Worm (Caenorhabditis elegans): Measurements from ENCODE around the gene C03C10.5.

Gene C03C10.5

ce11 chrIII:4087565-4087964 is 4.4 kb downstream of the C03C10.5 start (continued):
- TF ChIP-seq lin-15B (tag; optimal IDR thresholded peaks at IDR 0.05) (peak; percentile 97), lin-14 (GFP tag; optimal IDR thresholded peaks at IDR 0.05) (peak; percentile 92), ztf-11 (tag; optimal IDR thresholded peaks at IDR 0.05) (no peak), nhr-84 (tag; optimal IDR thresholded peaks at IDR 0.05) (no peak), jun-1 (tag; optimal IDR thresholded peaks at IDR 0.05) (peak; percentile 65), unc-130 (tag; optimal IDR thresholded peaks at IDR 0.05) (peak; percentile 75), isw-1 (GFP tag; IDR thresholded peaks at IDR 0.05) (peak; percentile 49), nhr-19 (GFP tag; conservative IDR thresholded peaks at IDR 0.05) (peak; percentile 42; the same call in 1 of the 2 replicates)

DNA sequence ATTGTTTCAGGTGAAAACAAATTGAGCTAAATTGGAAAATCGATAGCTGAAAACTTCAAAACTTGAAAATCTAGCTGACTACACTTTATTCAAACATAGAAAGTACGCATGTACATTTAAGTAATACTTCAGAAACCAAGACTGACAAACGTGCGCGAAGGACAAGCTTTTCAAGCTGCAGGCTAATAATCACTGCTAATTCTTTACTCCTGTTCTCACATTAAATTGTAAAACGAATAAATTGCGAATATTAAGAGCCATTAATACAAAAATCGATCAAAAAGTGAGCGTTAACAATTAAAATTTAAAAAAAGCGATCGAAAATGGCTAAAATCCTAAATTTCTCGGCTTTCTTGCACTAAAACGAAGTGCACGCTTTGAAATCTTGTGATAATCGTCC is 4.9 kb downstream of the C03C10.5 start:
- TF ChIP-seq unc-130 (tag; optimal IDR thresholded peaks at IDR 0.05) = no peak
- TF ChIP-seq ztf-11 (tag; optimal IDR thresholded peaks at IDR 0.05) = no peak
- no peak for TF ChIP-seq lsy-2 (tag; optimal IDR thresholded peaks at IDR 0.05)
- no peak for TF ChIP-seq C34B4.2 (tag; optimal IDR thresholded peaks at IDR 0.05)
- TF ChIP-seq ceh-82 (tag; optimal IDR thresholded peaks at IDR 0.05) = no peak
- no peak for TF ChIP-seq snpc-4 (tag; optimal IDR thresholded peaks at IDR 0.05)
- TF ChIP-seq ceh-88 (GFP tag; IDR thresholded peaks at IDR 0.05) = no peak
- TF ChIP-seq nhr-90 (tag; optimal IDR thresholded peaks at IDR 0.05; ENCODE audit: poor library complexity) = no peak
- TF ChIP-seq elt-2 (tag; optimal IDR thresholded peaks at IDR 0.05) = no peak
- TF ChIP-seq ama-1 (optimal IDR thresholded peaks at IDR 0.05) = no peak
- no peak for TF ChIP-seq C04F5.9 (tag; optimal IDR thresholded peaks at IDR 0.05)
- no peak for TF ChIP-seq zip-4 (GFP tag; optimal IDR thresholded peaks at IDR 0.05)
- TF ChIP-seq unc-98 (GFP tag; IDR thresholded peaks at IDR 0.05) = no peak
- no peak for TF ChIP-seq xbp-1 (tag; optimal IDR thresholded peaks at IDR 0.05)
- TF ChIP-seq tlp-1 (tag; optimal IDR thresholded peaks at IDR 0.05) = no peak
- no peak for TF ChIP-seq nhr-77 (tag; optimal IDR thresholded peaks at IDR 0.05)
- no peak for TF ChIP-seq lin-15B (tag; optimal IDR thresholded peaks at IDR 0.05)
- TF ChIP-seq pqm-1 (tag; optimal IDR thresholded peaks at IDR 0.05) = no peak
- TF ChIP-seq lin-39 (tag; optimal IDR thresholded peaks at IDR 0.05) = no peak

DNA sequence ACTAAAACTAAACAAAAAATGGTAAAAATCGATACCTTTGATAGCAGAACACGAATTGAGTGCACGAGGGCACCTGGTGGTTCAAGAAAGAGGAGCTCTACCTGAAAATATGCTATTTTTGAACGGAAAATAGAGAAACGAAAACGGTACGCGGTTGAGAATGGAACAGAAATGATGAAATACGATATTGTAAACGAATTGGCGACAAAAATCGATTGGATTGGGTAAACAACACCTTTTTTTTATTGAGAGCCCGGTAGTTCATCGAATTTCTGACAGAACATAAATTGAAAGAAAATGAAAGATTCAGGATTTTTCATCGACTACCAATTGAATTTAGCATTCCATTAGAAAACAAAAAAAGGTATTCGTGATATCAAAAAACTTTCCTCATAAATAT is 5.4 kb downstream of the C03C10.5 start, which contains the start of gene kin-19:
Gene kin-19 (minus strand): TSS at position 101 of the 400 bp plus-strand sequence.
- no peak for TF ChIP-seq ama-1 (optimal IDR thresholded peaks at IDR 0.05)
- TF ChIP-seq nhr-76 (tag; optimal IDR thresholded peaks at IDR 0.05) = no peak
- TF ChIP-seq rnt-1 (tag; optimal IDR thresholded peaks at IDR 0.05) = no peak

ce11 chrIII:4085657-4086056 is 6.3 kb downstream of the C03C10.5 start:
- TF ChIP-seq swsn-7 (tag; optimal IDR thresholded peaks at IDR 0.05) = no peak
- no peak for TF ChIP-seq xbp-1 (tag; optimal IDR thresholded peaks at IDR 0.05)
- TF ChIP-seq fkh-8 (tag; optimal IDR thresholded peaks at IDR 0.05) = peak; percentile 25

- no peak for TF ChIP-seq efl-1 (optimal IDR thresholded peaks at IDR 0.05)
- TF ChIP-seq efl-1 (GFP tag; optimal IDR thresholded peaks at IDR 0.05 in 1 of 2) = peak in 1 of 2 experiments; percentile 68
- no peak for TF ChIP-seq mep-1 (tag; optimal IDR thresholded peaks at IDR 0.05)
- TF ChIP-seq lir-3 (tag; optimal IDR thresholded peaks at IDR 0.05; ENCODE audit: poor library complexity) = no peak
- no peak for TF ChIP-seq elt-2 (tag; optimal IDR thresholded peaks at IDR 0.05)
Observed at ce11 chrIII:4083429-4083828, 8.5 kb downstream of the C03C10.5 start.

ce11 chrIII:4070239-4070638 is 21.7 kb downstream of the C03C10.5 start:
- TF ChIP-seq tbx-2 (tag; optimal IDR thresholded peaks at IDR 0.05) (peak; percentile 31), alr-1 (tag; optimal IDR thresholded peaks at IDR 0.05; ENCODE audit: borderline replicate concordance) (no peak), ceh-63 (GFP tag; optimal IDR thresholded peaks at IDR 0.05) (no peak), lin-14 (GFP tag; optimal IDR thresholded peaks at IDR 0.05) (peak; percentile 79), xbp-1 (tag; optimal IDR thresholded peaks at IDR 0.05) (no peak), nhr-71 (tag; optimal IDR thresholded peaks at IDR 0.05) (no peak), mdl-1 (tag; optimal IDR thresholded peaks at IDR 0.05) (no peak), sox-4 (tag; optimal IDR thresholded peaks at IDR 0.05) (no peak)
